Worm (Caenorhabditis elegans) whole organism, late embryonic: ENCODE data around the gene oac-12.

ENCODE experiments used
- ceh-6 ChIP-seq: fragments of 200-800 bp; sonication (Bioruptor generic); optimal IDR thresholded peaks from 2 replicates; lab custom pipeline; 2018; ENCODE audit warnings: mild to moderate bottlenecking, missing genetic modification characterization, missing compliant biosample characterization
- hlh-6 ChIP-seq: sonication (generic microtip); optimal IDR thresholded peaks from 2 replicates; lab custom pipeline; 2016; ENCODE audit warnings: missing genotype, missing genetic modification characterization, missing compliant biosample characterization
- npax-4 ChIP-seq: sonication (generic microtip); optimal IDR thresholded peaks from 2 replicates; lab custom pipeline; 2016; ENCODE audit warnings: missing genetic modification characterization, missing compliant biosample characterization
- pat-9 ChIP-seq: fragments of 200-800 bp; sonication (Bioruptor generic); optimal IDR thresholded peaks from 2 replicates; lab custom pipeline; 2018; ENCODE audit warnings: mild to moderate bottlenecking, missing genetic modification characterization, moderate library complexity, missing compliant biosample characterization
- pqm-1 ChIP-seq: sonication (generic microtip); optimal IDR thresholded peaks from 2 replicates; lab custom pipeline; 2016; ENCODE audit warnings: missing genetic modification characterization, missing compliant biosample characterization
- unc-86 ChIP-seq: sonication (generic microtip); optimal IDR thresholded peaks from 2 replicates; lab custom pipeline; 2016; ENCODE audit warnings: missing genetic modification characterization, missing compliant biosample characterization

ce11 chrV:4374625-4375024 is 42.3 kb upstream of the oac-12 start, which contains the start of gene neg-1:
- TF ChIP-seq ceh-6 (GFP tag; lab: Kevin White, UChicago) (no peak), pqm-1 (tag; lab: Kevin White, UChicago) (no peak), npax-4 (tag; lab: Kevin White, UChicago) (no peak), unc-86 (no peak), pat-9 (tag; lab: Kevin White, UChicago) (no peak), hlh-6 (tag; lab: Kevin White, UChicago) (no peak)
